Worm (Caenorhabditis elegans) whole organism, young adult: ENCODE results near the gene aakg-5.

Experiments used
- F57C9.4 ChIP-seq: sonication (generic microtip); optimal IDR thresholded peaks from 2 replicates; lab custom pipeline; 2017; ENCODE audit warnings: mild to moderate bottlenecking, missing genetic modification characterization, missing compliant biosample characterization
- Y95B8A.8 ChIP-seq: fragments of 200-800 bp; sonication (Bioruptor generic); IDR thresholded peaks from 2 replicates; pipeline ENCODE4 v1.3.6; 2022; ENCODE audit warnings: missing genetic modification reagents, missing genetic modification characterization, missing compliant biosample characterization
- unc-62 ChIP-seq: fragments of 150-350 bp; optimal IDR thresholded peaks from 2 replicates; lab custom pipeline; 2014; ENCODE audit warnings: missing biosample characterization, missing genetic modification reagents, missing genetic modification characterization

- no peak for TF ChIP-seq Y95B8A.8 (GFP tag; lab: Robert Waterston, UW)
- no peak for TF ChIP-seq F57C9.4 (tag; lab: Kevin White, UChicago)
- TF ChIP-seq unc-62: no peak
These were observed 33.0 kb upstream of the aakg-5 start, which contains the start of gene ZK892.5 for ce11 chrII:10007917-10008316.
